Worm (Caenorhabditis elegans): ENCODE results near the gene tbb-4.

The tbb-4 gene

ce11 chrX:9428059-9428458 lies 8.6 kb downstream of the tbb-4 start, which contains the start of gene B0272.4:
Gene B0272.4 (plus strand): TSS chrX:9428431.
- TF ChIP-seq sma-9 (GFP tag; optimal IDR thresholded peaks at IDR 0.05) (peak; percentile 5), sma-9 (tag; optimal IDR thresholded peaks at IDR 0.05) (no peak), fos-1 (tag; optimal IDR thresholded peaks at IDR 0.05) (peak; percentile 95), crh-2 (tag; optimal IDR thresholded peaks at IDR 0.05) (peak; percentile 35), nhr-129 (tag; optimal IDR thresholded peaks at IDR 0.05) (no peak), gmeb-1 (tag; optimal IDR thresholded peaks at IDR 0.05) (peak; percentile 44), aly-2 (tag; optimal IDR thresholded peaks at IDR 0.05) (no peak)

ce11 chrX:9417948-9418347 lies 18.7 kb downstream of the tbb-4 start:
- TF ChIP-seq unc-62 (GFP tag; optimal IDR thresholded peaks at IDR 0.05) (no peak), snpc-4 (tag; optimal IDR thresholded peaks at IDR 0.05) (no peak), nhr-12 (tag; optimal IDR thresholded peaks at IDR 0.05) (no peak), nhr-6 (tag; optimal IDR thresholded peaks at IDR 0.05) (no peak), ztf-4 (tag; optimal IDR thresholded peaks at IDR 0.05) (no peak)

- TF ChIP-seq sma-9 (GFP tag; optimal IDR thresholded peaks at IDR 0.05) (no peak), sma-9 (tag; optimal IDR thresholded peaks at IDR 0.05) (no peak), elt-3 (tag; optimal IDR thresholded peaks at IDR 0.05) (no peak), lsy-2 (tag; optimal IDR thresholded peaks at IDR 0.05) (no peak), gmeb-1 (tag; optimal IDR thresholded peaks at IDR 0.05) (no peak), nhr-237 (tag; optimal IDR thresholded peaks at IDR 0.05) (no peak), skn-1 (tag; optimal IDR thresholded peaks at IDR 0.05) (no peak)
Observed at ce11 chrX:9417326-9417725, 19.4 kb downstream of the tbb-4 start.

ce11 chrX:9411675-9412074 lies 25.0 kb downstream of the tbb-4 start:
- TF ChIP-seq nhr-21 (tag; optimal IDR thresholded peaks at IDR 0.05): no peak
- TF ChIP-seq sma-9 (GFP tag; optimal IDR thresholded peaks at IDR 0.05): no peak
- no peak for TF ChIP-seq sma-9 (tag; optimal IDR thresholded peaks at IDR 0.05)
- peak; percentile 60 for TF ChIP-seq F13H6.1 (tag; optimal IDR thresholded peaks at IDR 0.05)
- no peak for TF ChIP-seq skn-1 (tag; optimal IDR thresholded peaks at IDR 0.05)
- no peak for TF ChIP-seq lsy-2 (tag; optimal IDR thresholded peaks at IDR 0.05)
- TF ChIP-seq nhr-237 (tag; optimal IDR thresholded peaks at IDR 0.05): no peak
- TF ChIP-seq sma-3 (GFP tag; optimal IDR thresholded peaks at IDR 0.05): no peak
- TF ChIP-seq aly-2 (tag; optimal IDR thresholded peaks at IDR 0.05): no peak

ce11 chrX:9410747-9411146 lies 25.9 kb downstream of the tbb-4 start:
- no peak for TF ChIP-seq mdl-1 (tag; optimal IDR thresholded peaks at IDR 0.05)
- TF ChIP-seq nhr-6 (tag; optimal IDR thresholded peaks at IDR 0.05): no peak
- peak; percentile 54 for TF ChIP-seq F13H6.1 (tag; optimal IDR thresholded peaks at IDR 0.05)

- TF ChIP-seq R02D3.7 (tag; optimal IDR thresholded peaks at IDR 0.05) (no peak), nhr-10 (tag; optimal IDR thresholded peaks at IDR 0.05) (no peak), nhr-6 (tag; optimal IDR thresholded peaks at IDR 0.05) (no peak), zag-1 (tag; optimal IDR thresholded peaks at IDR 0.05) (no peak), Y55F3AM.14 (GFP tag; optimal IDR thresholded peaks at IDR 0.05) (no peak), mbf-1 (tag; optimal IDR thresholded peaks at IDR 0.05) (no peak), ztf-11 (tag; optimal IDR thresholded peaks at IDR 0.05) (no peak), peb-1 (tag; optimal IDR thresholded peaks at IDR 0.05) (no peak), nhr-12 (tag; optimal IDR thresholded peaks at IDR 0.05) (no peak), mdl-1 (tag; optimal IDR thresholded peaks at IDR 0.05) (no peak), nhr-77 (tag; optimal IDR thresholded peaks at IDR 0.05) (no peak), lin-11 (tag; optimal IDR thresholded peaks at IDR 0.05) (no peak), unc-55 (GFP tag; optimal IDR thresholded peaks at IDR 0.05) (no peak), lin-13 (GFP tag; optimal IDR thresholded peaks at IDR 0.05) (no peak), blmp-1 (tag; optimal IDR thresholded peaks at IDR 0.05; ENCODE audit: insufficient read depth) (no peak), F13H6.1 (tag; optimal IDR thresholded peaks at IDR 0.05) (no peak), ztf-4 (tag; optimal IDR thresholded peaks at IDR 0.05) (no peak), nhr-129 (tag; optimal IDR thresholded peaks at IDR 0.05) (peak; percentile 15), lsy-2 (tag; optimal IDR thresholded peaks at IDR 0.05) (no peak), sma-3 (GFP tag; optimal IDR thresholded peaks at IDR 0.05) (peak; percentile 35), ama-1 (optimal IDR thresholded peaks at IDR 0.05) (no peak), dmd-4 (tag; optimal IDR thresholded peaks at IDR 0.05) (no peak), fos-1 (tag; optimal IDR thresholded peaks at IDR 0.05) (no peak), nhr-21 (tag; optimal IDR thresholded peaks at IDR 0.05) (peak; percentile 53), nhr-25 (tag; optimal IDR thresholded peaks at IDR 0.05) (peak; percentile 37), aly-2 (tag; optimal IDR thresholded peaks at IDR 0.05) (no peak), sma-9 (GFP tag; optimal IDR thresholded peaks at IDR 0.05) (peak; percentile 32), sma-9 (tag; optimal IDR thresholded peaks at IDR 0.05) (no peak), nhr-11 (tag; optimal IDR thresholded peaks at IDR 0.05) (no peak), C34F6.9 (tag; optimal IDR thresholded peaks at IDR 0.05) (no peak), mab-5 (tag; optimal IDR thresholded peaks at IDR 0.05) (no peak), snpc-4 (tag; optimal IDR thresholded peaks at IDR 0.05) (no peak), crh-2 (tag; optimal IDR thresholded peaks at IDR 0.05) (no peak), ztf-1 (GFP tag; conservative IDR thresholded peaks at IDR 0.05) (no peak), lin-39 (tag; optimal IDR thresholded peaks at IDR 0.05) (no peak), ceh-16 (tag; optimal IDR thresholded peaks at IDR 0.05) (no peak), skn-1 (tag; optimal IDR thresholded peaks at IDR 0.05) (no peak)
Observed at ce11 chrX:9409114-9409513, 27.6 kb downstream of the tbb-4 start.
